Fruit fly (Drosophila melanogaster): ENCODE data around the gene Cpr76Bd.

The Cpr76Bd gene

DNA sequence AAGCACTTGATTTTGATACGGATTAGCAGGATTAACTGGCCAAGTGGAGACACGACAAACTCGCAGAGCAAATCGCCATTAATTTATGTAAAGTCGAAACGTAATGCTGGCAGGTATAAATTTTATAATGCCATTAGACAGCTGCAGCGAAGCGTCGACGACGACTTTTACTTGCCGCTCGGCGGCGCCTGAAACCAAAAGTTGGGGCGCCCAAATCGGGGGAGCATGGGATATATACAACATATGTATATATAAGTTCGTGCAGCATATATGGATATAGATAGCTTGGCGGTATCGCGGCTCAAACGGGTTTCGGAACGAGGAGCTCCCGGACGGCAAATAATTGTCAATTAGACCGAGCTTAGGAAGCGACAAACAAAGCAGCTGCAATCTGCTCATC, 11.9 kb upstream of the Cpr76Bd start, which contains the start of gene Cpr76Bc:
TSS of gene Cpr76Bc (plus strand) at position 301 of the 400 bp plus-strand sequence.
- TF ChIP-seq oc (tag; optimal IDR thresholded peaks at IDR 0.05) (peak; percentile 12), tgo (GFP tag; IDR thresholded peaks at IDR 0.05) (no peak), Ets65A (GFP tag) (peak; percentile 26), Drgx (GFP tag; IDR thresholded peaks at IDR 0.05) (0 out of 2 replicates have a peak, but pooled peaks have one; percentile 37)

DNA sequence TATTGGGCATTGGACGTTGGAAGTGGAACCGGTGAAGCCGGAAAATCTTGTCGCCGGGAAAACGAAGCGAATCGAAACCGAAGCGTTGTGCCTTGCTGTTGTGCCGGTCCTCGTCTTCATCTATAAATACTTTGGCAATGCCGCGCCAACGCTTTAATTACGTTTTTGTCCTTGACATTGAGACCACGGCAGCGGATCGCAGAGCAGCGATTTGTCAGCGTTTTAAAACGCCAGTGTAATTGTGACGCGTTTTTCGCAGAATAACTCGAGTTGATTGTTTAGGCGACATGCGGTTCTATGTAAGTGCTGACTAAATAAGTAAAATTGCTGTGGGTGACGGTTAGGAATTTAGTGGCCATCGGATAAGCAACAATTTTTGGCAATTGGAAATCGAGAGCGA, 11.4 kb upstream of the Cpr76Bd start:
- no peak for TF ChIP-seq Xrp1 (GFP tag; IDR thresholded peaks at IDR 0.05)
- TF ChIP-seq CG8359 (GFP tag; optimal IDR thresholded peaks at IDR 0.05; ENCODE audit: borderline replicate concordance) = peak; percentile 93

DNA sequence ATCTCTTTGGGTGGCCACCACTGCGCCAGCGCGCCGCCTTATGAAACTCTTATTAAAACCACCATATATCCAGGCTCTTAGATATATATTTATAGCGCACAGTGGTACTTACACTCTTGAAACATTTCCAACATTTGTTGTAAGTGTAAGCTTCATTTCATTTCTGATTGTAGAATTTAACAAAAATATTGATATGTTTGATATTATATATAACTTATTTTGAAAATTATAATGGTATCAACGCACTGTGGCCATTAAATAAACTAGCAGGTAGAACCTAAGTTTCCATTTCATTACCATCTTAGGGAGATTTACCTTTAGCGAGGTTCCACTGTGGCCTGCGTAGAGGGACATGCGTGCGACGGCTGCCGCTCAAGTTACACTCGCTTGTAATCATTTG, 7.9 kb upstream of the Cpr76Bd start:
- no peak for TF ChIP-seq CG12155 (GFP tag; optimal IDR thresholded peaks at IDR 0.05)
- no peak for TF ChIP-seq schlank (tag; optimal IDR thresholded peaks at IDR 0.05)
- no peak for TF ChIP-seq Tbp (GFP tag; optimal IDR thresholded peaks at IDR 0.05)
- TF ChIP-seq pnt (GFP tag; optimal IDR thresholded peaks at IDR 0.05) = no peak
- no peak for TF ChIP-seq CG11398 (GFP tag; optimal IDR thresholded peaks at IDR 0.05)
- no peak for TF ChIP-seq cato (GFP tag; optimal IDR thresholded peaks at IDR 0.05; ENCODE audit: borderline replicate concordance)
- no peak for TF ChIP-seq zfh2 (GFP tag; optimal IDR thresholded peaks at IDR 0.05)
- TF ChIP-seq croc (GFP tag; conservative IDR thresholded peaks at IDR 0.05) = no peak

DNA sequence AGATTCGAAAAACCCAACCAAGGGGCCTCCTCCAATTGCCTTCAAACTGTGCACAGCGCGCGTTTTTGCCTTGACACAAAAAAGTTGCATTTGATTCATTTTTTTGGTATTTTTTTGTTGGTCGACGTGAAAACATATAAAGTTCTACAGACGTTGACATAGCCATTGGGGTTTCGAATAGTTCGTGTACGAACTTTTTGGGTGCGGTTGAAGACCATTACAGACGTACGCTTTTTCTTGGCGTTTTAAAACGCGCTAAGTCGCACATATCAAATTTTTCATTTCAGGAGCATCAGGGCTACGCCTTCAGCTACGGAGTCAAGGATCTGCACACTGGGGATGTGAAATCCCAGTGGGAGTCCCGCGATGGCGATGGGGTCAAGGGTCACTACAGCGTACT, 6.8 kb upstream of the Cpr76Bd start:
- TF ChIP-seq Dbx (GFP tag; IDR thresholded peaks at IDR 0.05) (no peak), CG8359 (GFP tag; optimal IDR thresholded peaks at IDR 0.05; ENCODE audit: borderline replicate concordance) (peak; percentile 96), slbo (GFP tag; IDR thresholded peaks at IDR 0.05) (no peak), CG6654 (GFP tag; optimal IDR thresholded peaks at IDR 0.05) (peak; percentile 54)

DNA sequence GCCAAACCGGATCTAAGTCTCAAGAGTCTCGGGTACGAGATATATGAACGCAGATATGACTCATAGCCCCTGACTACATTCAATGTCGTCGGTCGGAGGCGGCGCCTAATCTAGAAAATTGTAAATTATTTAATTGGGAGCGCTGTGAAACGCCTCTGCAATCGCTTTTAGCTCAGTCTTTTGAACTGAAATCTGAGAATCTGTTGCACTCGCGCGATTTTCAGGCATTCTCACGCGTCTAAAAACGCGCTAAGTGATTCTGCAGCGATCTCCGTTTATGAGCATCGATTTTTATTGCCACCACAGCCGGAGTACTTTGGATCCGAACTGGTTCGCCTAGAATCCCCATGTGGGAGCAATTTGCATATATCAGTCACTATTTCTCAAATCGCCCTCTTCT, 4.0 kb upstream of the Cpr76Bd start:
- TF ChIP-seq klu (GFP tag; IDR thresholded peaks at IDR 0.05) = no peak
- no peak for TF ChIP-seq HmgZ (tag; optimal IDR thresholded peaks at IDR 0.05)
- TF ChIP-seq CG4404 (GFP tag; IDR thresholded peaks at IDR 0.05) = 0 out of 2 replicates have a peak, but pooled peaks have one; percentile 6
- no peak for TF ChIP-seq Fer2 (tag; optimal IDR thresholded peaks at IDR 0.05)
- no peak for TF ChIP-seq tup (GFP tag; optimal IDR thresholded peaks at IDR 0.05)
- TF ChIP-seq CG6765 (GFP tag; optimal IDR thresholded peaks at IDR 0.05) = no peak
- TF ChIP-seq CG12659 (GFP tag; optimal IDR thresholded peaks at IDR 0.05) = no peak
- TF ChIP-seq Abd-B (GFP tag; optimal IDR thresholded peaks at IDR 0.05) = no peak
- TF ChIP-seq CG8359 (GFP tag; optimal IDR thresholded peaks at IDR 0.05; ENCODE audit: borderline replicate concordance) = peak; percentile 91

DNA sequence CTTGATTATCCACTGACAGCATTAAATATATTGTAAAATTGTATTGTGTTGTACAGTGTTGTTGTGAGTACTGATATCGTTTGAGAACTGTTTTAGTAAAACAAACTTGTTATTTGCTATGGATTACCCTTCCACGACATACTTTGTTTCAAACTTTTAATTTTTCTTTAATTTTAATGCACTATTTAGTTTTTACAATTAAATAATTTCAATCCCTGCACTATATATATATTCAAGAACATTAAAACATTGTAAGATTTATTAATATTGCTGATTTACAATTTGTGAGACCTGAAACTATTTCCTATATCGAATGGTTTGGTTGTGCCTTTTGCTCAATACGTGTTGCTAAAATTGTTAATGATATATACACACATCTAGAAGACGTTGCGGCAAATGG, 11.6 kb downstream of the Cpr76Bd start, which contains the start of the genes CG46434 and Dred:
TSS of gene CG46434 (minus strand) at position 101 of the 400 bp plus-strand sequence.
TSS of gene Dred (minus strand) at position 101 of the 400 bp plus-strand sequence.
- TF ChIP-seq gcm (GFP tag; optimal IDR thresholded peaks at IDR 0.05) (no peak), Abd-B (GFP tag; optimal IDR thresholded peaks at IDR 0.05) (no peak), MESR4 (GFP tag; optimal IDR thresholded peaks at IDR 0.05) (no peak), tx (GFP tag; optimal IDR thresholded peaks at IDR 0.05) (no peak), Lhr (GFP tag; optimal IDR thresholded peaks at IDR 0.05) (no peak), Atf3 (GFP tag; optimal IDR thresholded peaks at IDR 0.05) (no peak), CG33557 (GFP tag; optimal IDR thresholded peaks at IDR 0.05) (no peak), CG12071 (GFP tag; optimal IDR thresholded peaks at IDR 0.05) (no peak), tin (GFP tag; optimal IDR thresholded peaks at IDR 0.05) (no peak), CG13894 (tag; optimal IDR thresholded peaks at IDR 0.05) (no peak), Usf (GFP tag; optimal IDR thresholded peaks at IDR 0.05) (no peak), CG2875 (GFP tag; optimal IDR thresholded peaks at IDR 0.05) (no peak), CG9215 (GFP tag; IDR thresholded peaks at IDR 0.05) (no peak), E2f2 (GFP tag; IDR thresholded peaks at IDR 0.05) (no peak), dmrt11E (tag; optimal IDR thresholded peaks at IDR 0.05) (no peak), NFAT (GFP tag; IDR thresholded peaks at IDR 0.05) (no peak), Dref (GFP tag; IDR thresholded peaks at IDR 0.05) (no peak), CG6854 (GFP tag; optimal IDR thresholded peaks at IDR 0.05) (no peak), TFAM (GFP tag; optimal IDR thresholded peaks at IDR 0.05) (no peak), Gug (GFP tag; IDR thresholded peaks at IDR 0.05) (no peak)
